Fruit fly (Drosophila melanogaster): ENCODE data around the gene Gmap.

Gmap gene

DNA sequence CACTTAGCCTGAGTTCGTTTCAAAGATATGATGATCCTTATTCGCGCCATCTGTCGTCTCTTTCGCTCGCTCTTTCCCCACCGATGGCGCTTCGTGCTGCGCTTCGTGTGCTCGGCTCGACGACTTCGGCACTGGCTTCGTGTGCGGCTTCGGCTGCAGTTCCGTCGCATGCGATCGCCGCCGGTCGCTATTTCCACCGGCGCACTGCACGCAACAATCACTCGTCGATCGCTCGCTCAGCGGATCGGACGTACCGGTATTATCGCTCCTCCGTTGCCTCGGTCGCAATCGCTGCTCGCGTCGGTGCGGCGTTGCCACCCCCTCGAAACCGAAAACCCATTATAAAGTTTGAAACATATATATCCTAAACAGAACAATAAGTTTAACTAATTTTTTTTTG is 12.1 kb downstream of the Gmap start (continued):
- TF ChIP-seq OdsH (GFP tag; optimal IDR thresholded peaks at IDR 0.05) (no peak), CG6163 (GFP tag; IDR thresholded peaks at IDR 0.05) (peak; percentile 67), Ets21C (GFP tag; optimal IDR thresholded peaks at IDR 0.05) (no peak), CG8319 (GFP tag; optimal IDR thresholded peaks at IDR 0.05) (no peak), salr (GFP tag; optimal IDR thresholded peaks at IDR 0.05) (peak in 1 of 2 experiments; percentile 27), acj6 (GFP tag; optimal IDR thresholded peaks at IDR 0.05) (no peak), Sox15 (GFP tag; optimal IDR thresholded peaks at IDR 0.05) (no peak), Blimp-1 (GFP tag; optimal IDR thresholded peaks at IDR 0.05) (no peak), Hr39 (GFP tag; optimal IDR thresholded peaks at IDR 0.05) (no peak), ss (GFP tag; optimal IDR thresholded peaks at IDR 0.05) (peak; percentile 60 to 75), Sox102F (GFP tag; optimal IDR thresholded peaks at IDR 0.05) (peak; percentile 46), Gug (GFP tag; IDR thresholded peaks at IDR 0.05) (no peak), Met (GFP tag; optimal IDR thresholded peaks at IDR 0.05) (peak; percentile 12), CG16779 (tag; optimal IDR thresholded peaks at IDR 0.05) (no peak), CG11902 (GFP tag; optimal IDR thresholded peaks at IDR 0.05) (no peak), CG6792 (GFP tag; optimal IDR thresholded peaks at IDR 0.05) (no peak), CG10669 (GFP tag; optimal IDR thresholded peaks at IDR 0.05) (peak; percentile 9), CG8119 (GFP tag; IDR thresholded peaks at IDR 0.05) (0 out of 3 replicates have a peak, but pooled peaks have one; percentile 14), fkh (GFP tag; optimal IDR thresholded peaks at IDR 0.05) (peak; percentile 35), fd59A (GFP tag; optimal IDR thresholded peaks at IDR 0.05) (no peak), CG4318 (GFP tag; optimal IDR thresholded peaks at IDR 0.05) (no peak), Lpt (GFP tag; optimal IDR thresholded peaks at IDR 0.05) (no peak), CG15336 (GFP tag; IDR thresholded peaks at IDR 0.05) (no peak)

DNA sequence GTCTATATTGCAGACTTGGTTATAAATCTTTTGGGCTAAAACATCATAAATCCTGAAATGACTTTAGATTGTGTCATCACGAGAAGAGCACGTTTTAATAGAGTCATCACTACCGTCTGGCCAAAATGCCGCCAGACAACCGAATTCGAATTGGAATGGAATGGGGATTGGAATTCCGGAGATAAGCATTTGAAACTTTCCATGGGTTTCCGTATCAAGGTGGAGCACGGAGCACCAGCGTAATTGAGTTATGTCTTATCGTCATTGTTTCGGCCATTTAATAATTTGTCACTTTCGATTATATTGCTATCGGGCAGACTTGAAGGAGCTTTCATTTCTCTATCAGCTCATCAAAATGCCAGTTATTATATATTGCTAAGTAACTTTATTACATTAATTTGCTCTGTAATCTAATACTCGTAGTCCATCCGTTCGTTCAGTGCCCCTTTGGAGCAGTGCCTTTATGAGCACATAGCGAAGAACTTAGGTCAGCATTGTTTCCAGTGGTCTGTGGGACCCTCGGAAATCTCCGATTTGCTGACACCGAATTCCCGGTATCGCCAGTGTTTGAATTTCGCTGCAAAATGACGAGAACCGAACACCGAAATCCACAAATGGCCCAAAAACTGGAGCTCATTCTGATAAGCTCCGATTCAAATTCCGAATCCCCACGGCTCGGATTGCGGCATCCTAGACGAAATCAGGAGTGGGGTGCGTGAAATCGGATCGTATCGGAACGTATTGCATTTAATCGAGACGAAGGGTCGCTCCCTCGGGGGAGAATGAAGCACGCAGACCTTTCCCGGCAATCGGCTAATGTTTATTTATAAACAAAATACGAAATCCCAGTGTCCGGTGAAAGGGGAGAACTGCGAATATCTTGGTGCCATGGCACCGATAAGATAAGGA is 13.5 kb downstream of the Gmap start:
- TF ChIP-seq CG9139 (GFP tag; optimal IDR thresholded peaks at IDR 0.05) (no peak), vri (GFP tag; optimal IDR thresholded peaks at IDR 0.05) (peak; percentile 77), svp (GFP tag) (peak; percentile 90), lz (GFP tag; optimal IDR thresholded peaks at IDR 0.05) (no peak), Eip93F (GFP tag; optimal IDR thresholded peaks at IDR 0.05) (peak; percentile 41), CG3032 (tag; optimal IDR thresholded peaks at IDR 0.05) (no peak)

DNA sequence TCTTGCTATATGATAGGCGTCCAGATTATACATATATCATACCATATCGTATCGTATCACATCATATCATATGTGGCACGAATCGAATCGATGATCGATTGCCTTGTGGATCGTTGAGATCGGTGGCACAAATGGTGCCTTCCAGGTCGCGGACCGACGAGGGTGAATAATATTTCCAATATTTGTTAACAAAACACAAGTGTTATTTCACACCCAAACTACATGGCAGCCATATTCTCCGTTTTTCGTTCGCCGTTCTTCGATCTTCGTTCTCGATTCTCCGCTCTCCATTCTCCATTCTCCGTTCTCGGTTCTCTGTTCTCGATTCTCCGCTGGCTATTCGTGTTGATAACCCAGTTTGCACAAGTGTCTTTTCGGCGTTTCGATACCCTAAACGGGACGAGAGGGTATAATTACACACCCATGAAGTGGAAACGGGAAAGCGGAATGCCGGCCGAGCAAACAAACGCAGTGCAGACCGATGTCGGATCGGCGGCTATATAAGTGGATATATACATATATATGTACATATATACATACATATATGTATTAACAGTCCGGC is 15.1 kb downstream of the Gmap start:
- TF ChIP-seq vri (GFP tag; optimal IDR thresholded peaks at IDR 0.05), result peak; percentile 49
- peak; percentile 76 for TF ChIP-seq svp (GFP tag)
- TF ChIP-seq CG6163 (GFP tag; IDR thresholded peaks at IDR 0.05), result no peak
- no peak for TF ChIP-seq CG3919 (GFP tag; optimal IDR thresholded peaks at IDR 0.05)
- no peak for TF ChIP-seq cyc (GFP tag; optimal IDR thresholded peaks at IDR 0.05)
- TF ChIP-seq OdsH (GFP tag; optimal IDR thresholded peaks at IDR 0.05), result no peak
- peak; percentile 49 for TF ChIP-seq fkh (GFP tag; optimal IDR thresholded peaks at IDR 0.05)
- TF ChIP-seq Smox (GFP tag; optimal IDR thresholded peaks at IDR 0.05), result no peak

dm6 chrX:15502864-15503263 is 16.1 kb downstream of the Gmap start:
- TF ChIP-seq svp (GFP tag) (peak; percentile 63), OdsH (GFP tag; optimal IDR thresholded peaks at IDR 0.05) (no peak), Smox (GFP tag; optimal IDR thresholded peaks at IDR 0.05) (no peak), CG3919 (GFP tag; optimal IDR thresholded peaks at IDR 0.05) (no peak)

dm6 chrX:15511399-15511798 is 24.7 kb downstream of the Gmap start:
- TF ChIP-seq Hr4 (GFP tag; optimal IDR thresholded peaks at IDR 0.05) (no peak), CG4318 (GFP tag; optimal IDR thresholded peaks at IDR 0.05) (no peak), CG11762 (GFP tag; optimal IDR thresholded peaks at IDR 0.05; ENCODE audit: insufficient read depth) (no peak), CG11294 (GFP tag; IDR thresholded peaks at IDR 0.05) (no peak), topi (GFP tag; optimal IDR thresholded peaks at IDR 0.05) (peak; percentile 58), vri (GFP tag; optimal IDR thresholded peaks at IDR 0.05) (peak; percentile 20), CG6792 (GFP tag; optimal IDR thresholded peaks at IDR 0.05) (peak; percentile 32), pdm3 (GFP tag; optimal IDR thresholded peaks at IDR 0.05) (peak; percentile 48), CG9139 (GFP tag; optimal IDR thresholded peaks at IDR 0.05) (no peak), CG3919 (GFP tag; optimal IDR thresholded peaks at IDR 0.05) (no peak), Sox102F (GFP tag; optimal IDR thresholded peaks at IDR 0.05) (peak; percentile 32), Eip78C (GFP tag) (peak; percentile 68), Lpt (GFP tag; optimal IDR thresholded peaks at IDR 0.05) (no peak), net (GFP tag; optimal IDR thresholded peaks at IDR 0.05) (no peak), CG8319 (GFP tag; optimal IDR thresholded peaks at IDR 0.05) (no peak), ss (GFP tag; optimal IDR thresholded peaks at IDR 0.05) (no peak), CG6276 (GFP tag; optimal IDR thresholded peaks at IDR 0.05) (no peak), Met (GFP tag; optimal IDR thresholded peaks at IDR 0.05) (peak; percentile 60), OdsH (GFP tag; optimal IDR thresholded peaks at IDR 0.05) (peak; percentile 29), spab (GFP tag; optimal IDR thresholded peaks at IDR 0.05) (no peak)
